Worm (Caenorhabditis elegans) whole organism, L2 larva: ENCODE measurements around the gene ver-1.

Source experiments
- C34F6.9 ChIP-seq: fragments of 150-350 bp; optimal IDR thresholded peaks from 2 replicates; lab custom pipeline; 2014; ENCODE audit warnings: missing biosample characterization, missing genetic modification characterization
- F13H6.1 ChIP-seq: sonication (generic microtip); optimal IDR thresholded peaks from 2 replicates; lab custom pipeline; 2016; ENCODE audit warnings: missing genetic modification characterization, missing compliant biosample characterization
- R02D3.7 ChIP-seq: fragments of 150-350 bp; optimal IDR thresholded peaks from 2 replicates; lab custom pipeline; 2014; ENCODE audit warnings: missing biosample characterization, missing genetic modification characterization
- Y55F3AM.14 ChIP-seq: fragments of 200-800 bp; sonication (Bioruptor generic); optimal IDR thresholded peaks from 2 replicates; lab custom pipeline; 2018; ENCODE audit warnings: mild to moderate bottlenecking, missing genetic modification characterization, missing compliant biosample characterization
- ZK546.5 ChIP-seq: sonication (generic microtip); optimal IDR thresholded peaks from 2 replicates; lab custom pipeline; 2017; ENCODE audit warnings: missing biosample characterization, missing genetic modification characterization
- ama-1 ChIP-seq: fragments of 150-350 bp; optimal IDR thresholded peaks from 2 replicates; lab custom pipeline; 2018; ENCODE audit warnings: inconsistent platforms
- blmp-1 ChIP-seq: sonication (generic microtip); optimal IDR thresholded peaks from 2 replicates; lab custom pipeline; 2017; ENCODE audit warnings: missing genetic modification characterization, mild to moderate bottlenecking, missing compliant biosample characterization, antibody characterized with exemption, moderate library complexity; ENCODE audit not compliant: insufficient read depth
- egl-27 ChIP-seq: sonication (generic microtip); optimal IDR thresholded peaks from 3 replicates; lab custom pipeline; 2017; ENCODE audit warnings: missing biosample characterization, missing genetic modification reagents, missing genetic modification characterization
- elt-1 ChIP-seq: fragments of 150-350 bp; optimal IDR thresholded peaks from 2 replicates; lab custom pipeline; 2014; ENCODE audit warnings: missing biosample characterization, missing genetic modification characterization
- elt-3 ChIP-seq: sonication (generic microtip); optimal IDR thresholded peaks from 2 replicates; lab custom pipeline; 2017; ENCODE audit warnings: missing biosample characterization, missing genetic modification characterization
- fos-1 ChIP-seq: fragments of 150-350 bp; optimal IDR thresholded peaks from 2 replicates; lab custom pipeline; 2014; ENCODE audit warnings: missing biosample characterization, missing genetic modification characterization
- gmeb-1 ChIP-seq: fragments of 150-350 bp; optimal IDR thresholded peaks from 2 replicates; lab custom pipeline; 2014; ENCODE audit warnings: missing biosample characterization, missing genetic modification characterization
- lin-11 ChIP-seq: fragments of 150-350 bp; sonication (generic microtip); optimal IDR thresholded peaks from 2 replicates; lab custom pipeline; 2014; ENCODE audit warnings: missing biosample characterization, missing genetic modification characterization, inconsistent platforms, mixed read lengths
- lin-13 ChIP-seq: fragments of 150-350 bp; optimal IDR thresholded peaks from 2 replicates; lab custom pipeline; 2014; ENCODE audit warnings: missing biosample characterization, missing genetic modification reagents, missing genetic modification characterization
- lin-39 ChIP-seq: fragments of 150-350 bp; optimal IDR thresholded peaks from 2 replicates; lab custom pipeline; 2014; ENCODE audit warnings: missing biosample characterization, missing genetic modification reagents, missing genetic modification characterization
- lsy-2 ChIP-seq, 2 experiments: fragments of 150-350 bp in 1 of 2; sonication (generic microtip) in 1 of 2; optimal IDR thresholded peaks; 2 replicates each; lab custom pipeline; 2014 to 2017; ENCODE audit warnings: missing biosample characterization in 2 of 2, missing genetic modification characterization in 2 of 2
- mbf-1 ChIP-seq: sonication (generic microtip); optimal IDR thresholded peaks from 2 replicates; lab custom pipeline; 2017; ENCODE audit warnings: missing biosample characterization, missing genetic modification characterization
- mdl-1 ChIP-seq, 2 experiments: fragments of 150-350 bp in 1 of 2; sonication (generic microtip) in 1 of 2; optimal IDR thresholded peaks; 2 replicates each; lab custom pipeline; 2017; ENCODE audit warnings: missing biosample characterization in 2 of 2, missing genetic modification characterization in 2 of 2
- nhr-11 ChIP-seq: fragments of 150-350 bp; optimal IDR thresholded peaks from 2 replicates; lab custom pipeline; 2014; ENCODE audit warnings: missing biosample characterization, missing genetic modification characterization
- nhr-129 ChIP-seq: fragments of 150-350 bp; optimal IDR thresholded peaks from 2 replicates; lab custom pipeline; 2014; ENCODE audit warnings: missing biosample characterization, missing genetic modification characterization
- nhr-21 ChIP-seq: fragments of 150-350 bp; optimal IDR thresholded peaks from 2 replicates; lab custom pipeline; 2014; ENCODE audit warnings: missing biosample characterization, missing genetic modification characterization
- nhr-23 ChIP-seq: fragments of 150-350 bp; optimal IDR thresholded peaks from 2 replicates; lab custom pipeline; 2014; ENCODE audit warnings: missing biosample characterization, missing genetic modification reagents, missing genetic modification characterization
- nhr-237 ChIP-seq: fragments of 150-350 bp; optimal IDR thresholded peaks from 2 replicates; lab custom pipeline; 2014; ENCODE audit warnings: missing biosample characterization, missing genetic modification characterization
- nhr-6 ChIP-seq: fragments of 150-350 bp; optimal IDR thresholded peaks from 2 replicates; lab custom pipeline; 2014; ENCODE audit warnings: missing biosample characterization, missing genetic modification characterization
- peb-1 ChIP-seq: fragments of 150-350 bp; optimal IDR thresholded peaks from 2 replicates; lab custom pipeline; 2014; ENCODE audit warnings: missing biosample characterization, missing genetic modification characterization
- sma-3 ChIP-seq: sonication (generic microtip); optimal IDR thresholded peaks from 2 replicates; lab custom pipeline; 2016; ENCODE audit warnings: missing genetic modification reagents, missing genetic modification characterization, missing compliant biosample characterization
- sma-9 ChIP-seq, 2 experiments: fragments of 150-350 bp in 1 of 2; sonication (generic microtip) in 1 of 2; optimal IDR thresholded peaks; 2 replicates each; lab custom pipeline; 2014 to 2016; ENCODE audit warnings: missing genetic modification characterization in 2 of 2, mild to moderate bottlenecking in 1 of 2, missing biosample characterization in 1 of 2, missing compliant biosample characterization in 1 of 2, missing genetic modification reagents in 1 of 2, moderate library complexity in 1 of 2
- unc-39 ChIP-seq: fragments of 150-350 bp; optimal IDR thresholded peaks from 2 replicates; lab custom pipeline; 2014; ENCODE audit warnings: missing biosample characterization, missing genetic modification characterization
- unc-55 ChIP-seq: fragments of 150-350 bp; sonication (generic microtip); optimal IDR thresholded peaks from 3 replicates; lab custom pipeline; 2014; ENCODE audit warnings: missing biosample characterization, missing genetic modification reagents, missing genetic modification characterization
- unc-62 ChIP-seq: fragments of 150-350 bp; optimal IDR thresholded peaks from 2 replicates; lab custom pipeline; 2014; ENCODE audit warnings: missing biosample characterization, missing genetic modification reagents, missing genetic modification characterization
- zag-1 ChIP-seq: fragments of 150-350 bp; optimal IDR thresholded peaks from 2 replicates; lab custom pipeline; 2014; ENCODE audit warnings: missing biosample characterization, missing genetic modification characterization
- ztf-1 ChIP-seq: fragments of 200-800 bp; sonication (Bioruptor generic); conservative IDR thresholded peaks from 2 replicates; pipeline ENCODE4 v1.3.6; 2022; ENCODE audit warnings: missing genetic modification characterization, missing compliant biosample characterization
- ztf-4 ChIP-seq: fragments of 150-350 bp; optimal IDR thresholded peaks from 2 replicates; lab custom pipeline; 2014; ENCODE audit warnings: missing biosample characterization, missing genetic modification characterization

ver-1 gene

DNA sequence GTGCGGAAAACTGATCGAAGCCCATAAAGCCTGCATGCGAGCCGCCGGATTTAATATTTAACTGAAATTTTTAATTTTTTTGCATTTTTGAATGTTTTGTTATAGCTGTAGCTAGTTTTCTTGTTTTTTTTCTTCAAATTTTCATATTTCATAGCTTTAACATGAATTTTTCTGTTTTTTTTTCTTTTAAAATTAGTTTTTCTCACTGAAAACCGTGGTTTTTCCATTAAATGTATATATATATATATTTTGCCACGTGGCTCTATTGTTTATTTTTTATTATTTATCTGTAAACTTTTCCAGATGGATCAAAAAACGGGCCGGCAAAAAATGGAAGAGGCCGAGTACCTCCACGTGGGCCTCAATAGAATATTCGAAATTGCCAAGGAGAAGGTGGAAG is 35.2 kb downstream of the ver-1 start, which contains the start of gene sec-20:
Gene sec-20, plus strand, starts transcription at position 301 of the 400 bp plus-strand sequence.
- TF ChIP-seq lin-39 (tag; lab: Kevin White, UChicago) = no peak
- TF ChIP-seq Y55F3AM.14 (GFP tag; lab: Kevin White, UChicago) = no peak
- TF ChIP-seq lsy-2 (tag; optimal IDR thresholded peaks at IDR 0.05; lab: Kevin White, UChicago) = no peak
- no peak for TF ChIP-seq ama-1 (lab: Kevin White, UChicago)
- no peak for TF ChIP-seq sma-9 (GFP tag; optimal IDR thresholded peaks at IDR 0.05; lab: Kevin White, UChicago)
- TF ChIP-seq sma-9 (tag; optimal IDR thresholded peaks at IDR 0.05; lab: Kevin White, UChicago) = no peak
- no peak for TF ChIP-seq unc-39 (tag; lab: Kevin White, UChicago)
- no peak for TF ChIP-seq peb-1 (tag; lab: Kevin White, UChicago)

- TF ChIP-seq blmp-1 = no peak
- no peak for TF ChIP-seq lsy-2 (tag; optimal IDR thresholded peaks at IDR 0.05; lab: Kevin White, UChicago)
- no peak for TF ChIP-seq lin-39 (tag; lab: Kevin White, UChicago)
- no peak for TF ChIP-seq R02D3.7 (tag; lab: Kevin White, UChicago)
- no peak for TF ChIP-seq elt-1 (tag; lab: Kevin White, UChicago)
- no peak for TF ChIP-seq nhr-237 (tag; lab: Kevin White, UChicago)
- no peak for TF ChIP-seq lin-11
- no peak for TF ChIP-seq gmeb-1 (tag; lab: Kevin White, UChicago)
- TF ChIP-seq egl-27 (tag; lab: Kevin White, UChicago) = no peak
- TF ChIP-seq elt-3 = no peak
- no peak for TF ChIP-seq nhr-11 (tag; lab: Kevin White, UChicago)
- TF ChIP-seq C34F6.9 (tag; lab: Kevin White, UChicago) = no peak
- TF ChIP-seq Y55F3AM.14 (GFP tag; lab: Kevin White, UChicago) = no peak
- no peak for TF ChIP-seq zag-1
Measured at ce11 chrIII:194160-194559, 37.5 kb downstream of the ver-1 start, which contains the start of gene F40G9.17. Gene F40G9.17, plus strand, starts transcription at chrIII:194460.

- no peak for TF ChIP-seq elt-1 (tag; lab: Kevin White, UChicago)
- no peak for TF ChIP-seq nhr-23
- TF ChIP-seq mdl-1 (tag; optimal IDR thresholded peaks at IDR 0.05; lab: Kevin White, UChicago) = no peak
- TF ChIP-seq ztf-1 (GFP tag; lab: Robert Waterston, UW) = no peak
- no peak for TF ChIP-seq lin-13 (GFP tag; lab: Kevin White, UChicago)
- no peak for TF ChIP-seq lin-39 (tag; lab: Kevin White, UChicago)
- no peak for TF ChIP-seq mbf-1
- no peak for TF ChIP-seq nhr-129 (tag; lab: Kevin White, UChicago)
- no peak for TF ChIP-seq elt-3
- no peak for TF ChIP-seq peb-1 (tag; lab: Kevin White, UChicago)
- no peak for TF ChIP-seq unc-39 (tag; lab: Kevin White, UChicago)
- no peak for TF ChIP-seq sma-3
- TF ChIP-seq ZK546.5 (tag; lab: Kevin White, UChicago) = no peak
- no peak for TF ChIP-seq F13H6.1 (tag; lab: Kevin White, UChicago)
- no peak for TF ChIP-seq blmp-1
- TF ChIP-seq, all 48 proteins: peak for 0
Measured at ce11 chrIII:203953-204352, 47.3 kb downstream of the ver-1 start.

- no peak for TF ChIP-seq nhr-23
- peak; percentile 9 for TF ChIP-seq unc-55 (GFP tag; lab: Kevin White, UChicago)
- TF ChIP-seq, all 48 proteins: peak for 1
Measured at ce11 chrIII:207023-207422, 50.4 kb downstream of the ver-1 start, which contains the start of gene W10C4.1. Gene W10C4.1, minus strand, starts transcription at chrIII:207123.

DNA sequence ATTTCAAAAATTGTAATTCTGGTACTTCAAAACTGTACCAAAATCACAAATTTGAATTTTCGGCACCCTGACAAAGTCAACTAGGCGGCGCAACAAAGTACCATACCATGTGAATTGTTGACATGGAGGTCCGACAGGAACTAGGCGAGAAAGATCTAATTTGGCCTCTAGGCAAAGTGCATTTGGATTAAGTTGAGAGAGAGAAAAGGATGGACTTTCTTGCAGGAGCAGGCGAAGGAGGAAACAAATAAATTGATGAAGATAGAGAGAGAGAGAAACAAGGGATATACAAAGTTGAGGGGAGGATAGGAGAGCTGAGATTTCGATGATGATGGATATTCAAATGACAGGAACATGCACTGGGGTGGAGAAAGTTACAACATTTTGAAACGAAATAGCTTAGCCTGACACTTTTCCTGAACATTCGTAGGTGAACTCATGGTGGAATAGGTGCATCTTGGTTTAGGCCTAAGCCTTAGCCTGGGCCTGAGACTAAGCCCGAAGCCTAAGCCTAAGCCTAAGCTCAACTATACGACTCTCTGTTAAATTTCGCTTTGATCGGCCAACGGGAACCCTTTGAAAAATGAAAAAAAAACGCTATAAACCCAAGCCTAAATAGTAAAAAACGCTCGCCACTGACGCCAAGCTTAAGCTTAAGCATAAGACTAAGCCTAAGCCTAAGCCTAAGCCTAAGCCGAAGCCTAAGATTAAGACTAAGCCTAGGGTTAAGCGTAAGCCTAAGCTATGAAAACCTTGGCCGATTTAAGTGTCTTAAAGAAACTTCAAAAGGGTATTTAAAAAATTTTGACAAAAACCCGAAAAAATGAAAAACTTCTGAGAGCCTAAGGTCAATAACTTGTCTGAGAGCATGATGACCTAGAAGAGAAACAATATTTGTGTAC is 52.4 kb downstream of the ver-1 start:
- no peak for TF ChIP-seq F13H6.1 (tag; lab: Kevin White, UChicago)
- no peak for TF ChIP-seq unc-62 (GFP tag; lab: Kevin White, UChicago)
- TF ChIP-seq Y55F3AM.14 (GFP tag; lab: Kevin White, UChicago) = no peak
- TF ChIP-seq fos-1 (tag; lab: Kevin White, UChicago) = no peak
- TF ChIP-seq nhr-23 = no peak
- TF ChIP-seq nhr-6 (tag; lab: Kevin White, UChicago) = no peak
- TF ChIP-seq sma-3 = no peak
- TF ChIP-seq nhr-21 (tag; lab: Kevin White, UChicago) = no peak
- TF ChIP-seq ztf-4 (tag; lab: Kevin White, UChicago) = no peak
- TF ChIP-seq mdl-1 (tag; optimal IDR thresholded peaks at IDR 0.05; lab: Kevin White, UChicago) = no peak
- no peak for TF ChIP-seq ZK546.5 (tag; lab: Kevin White, UChicago)
- TF ChIP-seq egl-27 (tag; lab: Kevin White, UChicago) = no peak
- no peak for TF ChIP-seq sma-9 (GFP tag; optimal IDR thresholded peaks at IDR 0.05; lab: Kevin White, UChicago)
- TF ChIP-seq sma-9 (tag; optimal IDR thresholded peaks at IDR 0.05; lab: Kevin White, UChicago) = no peak
- no peak for TF ChIP-seq elt-3
